Fruit fly (Drosophila melanogaster) whole organism, adult: ENCODE data around the gene CG33795.

Experiments used
- CG12768 ChIP-seq: fragments of 200-800 bp; sonication (Bioruptor generic); optimal IDR thresholded peaks from 2 replicates; lab custom pipeline; 2017; ENCODE audit warnings: missing biosample characterization, missing genetic modification characterization, mild to moderate bottlenecking, moderate library complexity, missing genetic modification reagents
- CG5204 ChIP-seq: fragments of 200-800 bp; sonication (Bioruptor generic); optimal IDR thresholded peaks from 2 replicates; lab custom pipeline; 2016; ENCODE audit warnings: missing biosample characterization, missing genetic modification characterization
- CG7101 ChIP-seq: fragments of 200-800 bp; sonication (Bioruptor generic); optimal IDR thresholded peaks from 2 replicates; lab custom pipeline; 2018; ENCODE audit warnings: missing biosample characterization, mild to moderate bottlenecking, missing genetic modification characterization, moderate library complexity
- Clk ChIP-seq: fragments of 200-800 bp; sonication (Bioruptor generic); optimal IDR thresholded peaks from 2 replicates; lab custom pipeline; 2017; ENCODE audit warnings: missing biosample characterization, missing genetic modification characterization
- Mnt ChIP-seq: fragments of 200-800 bp; sonication (Bioruptor generic); optimal IDR thresholded peaks from 2 replicates; lab custom pipeline; 2016; ENCODE audit warnings: missing biosample characterization, mild to moderate bottlenecking, missing genetic modification characterization
- tj ChIP-seq: fragments of 200-800 bp; sonication (Bioruptor generic); optimal IDR thresholded peaks from 3 replicates; lab custom pipeline; 2017; ENCODE audit warnings: missing biosample characterization, mild to moderate bottlenecking, missing genetic modification characterization, moderate library complexity
- toe ChIP-seq: fragments of 200-800 bp; sonication (Bioruptor generic); optimal IDR thresholded peaks from 2 replicates; lab custom pipeline; 2016; ENCODE audit warnings: missing biosample characterization, missing genetic modification characterization

DNA sequence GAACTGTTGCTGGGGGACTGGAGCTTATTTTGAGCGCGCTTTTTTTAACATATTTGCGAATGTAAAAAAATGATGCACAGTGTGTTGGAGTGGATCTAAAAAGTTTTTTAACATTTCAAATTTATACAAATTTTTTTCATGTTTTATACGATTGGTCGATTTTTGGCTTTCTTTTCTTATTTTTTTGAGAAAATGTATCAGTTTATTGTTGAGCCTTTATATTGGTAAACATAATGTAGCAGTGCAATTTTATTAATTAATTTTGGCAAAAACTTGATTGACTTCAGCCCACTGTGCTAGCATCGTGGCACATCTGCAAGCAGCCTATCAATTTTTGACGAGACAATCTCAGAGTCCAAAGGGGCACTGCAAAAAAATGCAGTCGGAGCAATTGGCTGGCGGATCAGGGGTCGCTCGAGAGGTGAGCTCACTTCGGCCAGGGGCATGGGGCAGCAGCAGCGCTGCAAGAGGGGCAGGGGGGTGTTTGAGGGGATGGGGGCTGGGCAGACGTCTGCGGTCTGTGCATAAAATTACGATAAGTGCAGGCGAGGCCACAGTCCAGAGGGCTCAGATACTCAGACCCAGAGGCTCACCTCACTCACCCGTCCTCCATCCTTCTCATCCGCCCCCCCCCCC lies 4.6 kb upstream of the CG33795 start:
- TF ChIP-seq Mnt (GFP tag; lab: Kevin White, UChicago) (no peak), CG5204 (no peak), Clk (GFP tag; lab: Kevin White, UChicago) (no peak), tj (GFP tag; lab: Kevin White, UChicago) (no peak), CG12768 (no peak), toe (GFP tag; lab: Kevin White, UChicago) (no peak), CG7101 (no peak)
